Fruit fly (Drosophila melanogaster) whole organism, pupa: ENCODE data around the gene CG1812.
A peak's percentile ranks its signal among the peaks of the same experiment; 100 is the strongest.

Source experiments
- CG10348 ChIP-seq: fragments of 200-800 bp; sonication (Bioruptor generic); IDR thresholded peaks from 2 replicates; pipeline ENCODE4 v1.3.6; 2022; ENCODE audit warnings: missing biosample characterization, missing genetic modification characterization
- CG12605 ChIP-seq: fragments of 200-800 bp; sonication (Bioruptor generic); IDR thresholded peaks from 2 replicates; pipeline ENCODE4 v1.3.6; 2022; ENCODE audit warnings: missing biosample characterization, missing genetic modification characterization
- CG13204 ChIP-seq: fragments of 200-800 bp; sonication (Bioruptor generic); optimal IDR thresholded peaks from 2 replicates; lab custom pipeline; 2018; ENCODE audit warnings: missing biosample characterization, mild to moderate bottlenecking, missing genetic modification characterization, moderate library complexity
- CG14655 ChIP-seq: fragments of 200-800 bp; sonication (Bioruptor generic); optimal IDR thresholded peaks from 3 replicates; lab custom pipeline; 2017; ENCODE audit warnings: mild to moderate bottlenecking, missing biosample characterization, missing genetic modification reagents, missing genetic modification characterization
- CG15710 ChIP-seq: fragments of 200-800 bp; sonication (Bioruptor generic); optimal IDR thresholded peaks from 2 replicates; lab custom pipeline; 2018; ENCODE audit warnings: missing biosample characterization, mild to moderate bottlenecking, missing genetic modification characterization, moderate library complexity
- CG17806 ChIP-seq: fragments of 200-800 bp; sonication (Bioruptor generic); optimal IDR thresholded peaks from 2 replicates; lab custom pipeline; 2018; ENCODE audit warnings: missing biosample characterization, mild to moderate bottlenecking, missing genetic modification characterization, moderate library complexity
- CG32121 ChIP-seq: fragments of 200-800 bp; sonication (Bioruptor generic); IDR thresholded peaks from 2 replicates; pipeline ENCODE4 v1.3.6; 2022; ENCODE audit warnings: missing biosample characterization, missing genetic modification characterization
- CG34367 ChIP-seq: fragments of 200-800 bp; sonication (Bioruptor generic); optimal IDR thresholded peaks from 2 replicates; lab custom pipeline; 2018; ENCODE audit warnings: missing biosample characterization, mild to moderate bottlenecking, missing genetic modification characterization
- CG4496 ChIP-seq: fragments of 200-800 bp; sonication (Bioruptor generic); IDR thresholded peaks from 3 replicates; pipeline ENCODE4 v1.3.6; 2022; ENCODE audit warnings: missing biosample characterization, missing genetic modification characterization
- CG8159 ChIP-seq: fragments of 200-800 bp; sonication (Bioruptor generic); optimal IDR thresholded peaks from 3 replicates; lab custom pipeline; 2018; ENCODE audit warnings: missing biosample characterization, mild to moderate bottlenecking, missing genetic modification characterization, moderate library complexity
- CG8301 ChIP-seq: fragments of 200-800 bp; sonication (Bioruptor generic); optimal IDR thresholded peaks from 2 replicates; lab custom pipeline; 2018; ENCODE audit warnings: missing biosample characterization, mild to moderate bottlenecking, missing genetic modification characterization
- CG9948 ChIP-seq: fragments of 200-800 bp; sonication (Bioruptor generic); optimal IDR thresholded peaks from 2 replicates; lab custom pipeline; 2018; ENCODE audit warnings: missing biosample characterization, mild to moderate bottlenecking, missing genetic modification characterization, moderate library complexity
- D1 ChIP-seq: fragments of 200-800 bp; sonication (Bioruptor generic); optimal IDR thresholded peaks from 2 replicates; lab custom pipeline; 2018; ENCODE audit warnings: missing biosample characterization, mild to moderate bottlenecking, missing genetic modification characterization, moderate library complexity
- EcR ChIP-seq: fragments of 200-800 bp; sonication (Bioruptor generic); optimal IDR thresholded peaks from 3 replicates; lab custom pipeline; 2019; ENCODE audit warnings: missing biosample characterization, missing genetic modification characterization, mild to moderate bottlenecking, moderate library complexity, missing genetic modification reagents
- Ets98B ChIP-seq: fragments of 200-800 bp; sonication (Bioruptor generic); IDR thresholded peaks from 2 replicates; pipeline ENCODE4 v1.3.6; 2022; ENCODE audit warnings: missing biosample characterization, missing genetic modification characterization
- Pif1A ChIP-seq: fragments of 200-800 bp; sonication (Bioruptor generic); optimal IDR thresholded peaks from 3 replicates; lab custom pipeline; 2016; ENCODE audit warnings: missing biosample characterization, missing genetic modification characterization
- Pif1B ChIP-seq: fragments of 200-800 bp; sonication (Bioruptor generic); optimal IDR thresholded peaks from 3 replicates; lab custom pipeline; 2016; ENCODE audit warnings: missing biosample characterization, missing genetic modification characterization
- Snoo ChIP-seq: fragments of 200-800 bp; sonication (Bioruptor generic); optimal IDR thresholded peaks from 3 replicates; lab custom pipeline; 2017; ENCODE audit warnings: missing biosample characterization, mild to moderate bottlenecking, missing genetic modification characterization, inconsistent platforms
- fd96Ca ChIP-seq: fragments of 200-800 bp; sonication (Bioruptor generic); IDR thresholded peaks from 3 replicates; pipeline ENCODE4 v1.3.6; 2022; ENCODE audit warnings: missing biosample characterization, missing genetic modification characterization
- gl ChIP-seq: fragments of 200-800 bp; sonication (Bioruptor generic); optimal IDR thresholded peaks from 2 replicates; lab custom pipeline; 2018; ENCODE audit warnings: missing biosample characterization, mild to moderate bottlenecking, missing genetic modification characterization
- rn ChIP-seq: fragments of 200-800 bp; sonication (Bioruptor generic); IDR thresholded peaks from 2 replicates; pipeline ENCODE4 v1.3.6; 2022; ENCODE audit warnings: missing biosample characterization, missing genetic modification characterization

The CG1812 gene

DNA sequence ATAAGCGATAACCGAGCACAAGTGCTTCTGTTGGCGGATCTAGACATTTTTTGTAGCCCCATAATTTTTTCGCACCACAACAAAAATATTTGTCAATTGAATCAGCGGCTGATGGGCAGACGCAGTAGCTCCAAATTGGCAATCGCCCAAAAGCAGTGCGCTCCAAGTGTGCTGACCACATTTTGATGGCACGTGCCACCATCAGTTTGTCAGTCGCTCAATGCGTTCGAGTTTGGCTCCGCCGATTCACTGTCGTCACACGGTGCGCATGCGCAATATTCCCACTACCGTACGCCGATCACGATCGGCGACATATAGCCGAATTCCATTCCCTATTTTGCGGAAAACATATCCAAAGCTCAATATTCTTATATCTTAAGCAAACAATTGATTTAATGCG lies 32.7 kb upstream of the CG1812 start:
- no peak for TF ChIP-seq gl (tag; lab: Kevin White, UChicago)
- no peak for TF ChIP-seq CG4496
- no peak for TF ChIP-seq CG14655 (GFP tag; lab: Kevin White, UChicago)
- TF ChIP-seq Ets98B (GFP tag; lab: Robert Waterston, UW) = no peak
- TF ChIP-seq Snoo (tag; lab: Kevin White, UChicago) = no peak
- no peak for TF ChIP-seq CG32121

DNA sequence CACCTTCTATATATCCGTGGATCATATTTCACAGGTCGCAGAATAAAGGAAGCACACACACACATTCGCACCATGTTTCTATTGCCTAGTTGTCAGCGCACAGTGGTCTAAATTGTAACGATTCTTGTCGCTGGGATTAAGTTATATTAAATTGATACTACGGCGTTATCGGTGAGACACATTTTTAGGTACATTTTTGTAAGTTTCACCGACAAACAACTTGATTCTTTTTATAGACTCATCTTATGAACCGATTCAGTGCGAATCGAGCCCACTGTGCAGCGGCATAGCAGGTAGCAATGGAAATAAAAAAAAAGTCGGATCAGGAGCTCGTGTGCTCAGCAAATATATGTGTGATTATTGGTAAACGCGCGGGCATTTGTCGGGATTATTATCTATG lies 31.0 kb upstream of the CG1812 start:
- peak; percentile 68 for TF ChIP-seq CG34367
- TF ChIP-seq Ets98B (GFP tag; lab: Robert Waterston, UW) = peak; percentile 73
- TF ChIP-seq CG4496 = peak; percentile 86
- TF ChIP-seq CG32121 = peak; percentile 58; the same call in 1 of the 2 replicates
- TF ChIP-seq Snoo (tag; lab: Kevin White, UChicago) = peak; percentile 72
- TF ChIP-seq EcR = no peak
- TF ChIP-seq CG15710 (tag; lab: Kevin White, UChicago) = peak; percentile 42
- no peak for TF ChIP-seq CG14655 (GFP tag; lab: Kevin White, UChicago)
- no peak for TF ChIP-seq CG8301
- TF ChIP-seq CG17806 = peak; percentile 62
- TF ChIP-seq fd96Ca (GFP tag; lab: Robert Waterston, UW) = peak; percentile 86
- peak; percentile 79 for TF ChIP-seq Pif1A (GFP tag; lab: Kevin White, UChicago)
- TF ChIP-seq CG9948 = peak; percentile 72
- TF ChIP-seq Pif1B (GFP tag; lab: Kevin White, UChicago) = peak; percentile 76
- TF ChIP-seq D1 = no peak
- TF ChIP-seq CG13204 (GFP tag; lab: Kevin White, UChicago) = no peak
- peak; percentile 61 for TF ChIP-seq CG8159
- peak; percentile 32; the same call in 1 of the 2 replicates for TF ChIP-seq CG10348 (GFP tag; lab: Robert Waterston, UW)
- no peak for TF ChIP-seq rn (GFP tag; lab: Robert Waterston, UW)
- no peak for TF ChIP-seq gl (tag; lab: Kevin White, UChicago)
- TF ChIP-seq CG12605 (GFP tag; lab: Robert Waterston, UW) = peak; percentile 51; the same call in 1 of the 2 replicates

DNA sequence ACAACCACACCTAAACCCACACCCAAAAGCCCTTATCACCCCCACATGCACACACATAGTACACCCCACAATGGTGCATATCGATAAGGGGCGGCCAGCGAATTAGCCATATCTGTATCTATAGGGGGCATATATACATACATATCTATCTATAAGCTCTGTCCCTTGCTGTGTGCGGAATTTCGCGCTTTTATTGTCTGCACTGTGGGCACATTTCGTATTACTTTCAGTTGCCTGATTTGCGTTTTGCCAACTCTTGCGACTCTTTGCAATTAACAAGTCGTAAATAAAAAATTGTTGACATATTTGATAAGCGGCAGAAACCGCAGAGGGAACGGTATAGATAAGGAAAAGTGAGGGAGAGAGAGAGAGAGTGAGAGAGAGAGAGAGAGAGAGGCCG lies 29.9 kb upstream of the CG1812 start:
- TF ChIP-seq CG10348 (GFP tag; lab: Robert Waterston, UW) (no peak), CG12605 (GFP tag; lab: Robert Waterston, UW) (no peak), CG32121 (no peak), Pif1A (GFP tag; lab: Kevin White, UChicago) (no peak), fd96Ca (GFP tag; lab: Robert Waterston, UW) (no peak), D1 (no peak), EcR (no peak), CG8159 (no peak), CG8301 (no peak), rn (GFP tag; lab: Robert Waterston, UW) (no peak), CG4496 (no peak), gl (tag; lab: Kevin White, UChicago) (no peak), CG13204 (GFP tag; lab: Kevin White, UChicago) (no peak), Snoo (tag; lab: Kevin White, UChicago) (no peak), CG14655 (GFP tag; lab: Kevin White, UChicago) (no peak), Pif1B (GFP tag; lab: Kevin White, UChicago) (no peak), CG17806 (no peak), CG34367 (no peak), CG15710 (tag; lab: Kevin White, UChicago) (no peak), CG9948 (no peak)

DNA sequence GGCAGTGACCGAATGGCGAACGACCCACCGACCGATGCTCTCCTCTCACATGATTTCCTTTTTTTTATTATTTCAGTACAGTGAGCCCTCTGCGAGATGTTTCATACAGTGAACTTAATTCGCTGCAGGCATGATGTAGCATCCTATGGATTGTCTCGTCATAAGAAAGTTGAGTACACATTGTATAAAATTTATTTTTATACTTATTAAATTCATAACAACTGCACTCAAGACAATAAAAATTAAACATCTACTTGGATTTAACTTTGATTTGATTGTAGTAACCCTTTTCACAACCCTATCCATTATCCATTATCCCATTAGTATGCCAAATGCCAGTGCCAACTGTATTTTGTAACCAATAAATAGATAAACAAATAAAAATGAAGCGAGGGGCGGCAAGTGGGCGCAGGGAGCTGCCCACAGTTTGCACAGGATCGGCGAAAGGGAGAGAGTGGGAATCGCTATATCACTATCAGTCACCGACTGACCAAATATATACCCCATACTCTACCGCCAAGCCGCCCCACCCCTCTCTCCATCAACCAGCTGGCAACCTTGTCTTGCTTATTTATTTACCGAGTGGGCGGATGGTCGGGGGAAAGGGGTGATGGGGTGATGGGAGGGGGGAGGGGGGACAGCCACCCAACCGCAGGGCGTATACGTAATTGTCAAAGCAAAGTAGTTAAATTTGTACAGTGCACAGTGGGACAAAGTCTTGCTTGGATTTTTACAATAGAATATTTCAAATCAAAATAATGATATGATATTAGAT lies 28.4 kb upstream of the CG1812 start:
- TF ChIP-seq CG15710 (tag; lab: Kevin White, UChicago) (peak; percentile 63), Ets98B (GFP tag; lab: Robert Waterston, UW) (no peak), rn (GFP tag; lab: Robert Waterston, UW) (no peak), gl (tag; lab: Kevin White, UChicago) (no peak), CG32121 (peak; percentile 66), Pif1A (GFP tag; lab: Kevin White, UChicago) (peak; percentile 51), fd96Ca (GFP tag; lab: Robert Waterston, UW) (peak; percentile 54; the same call in 2 of the 3 replicates), CG10348 (GFP tag; lab: Robert Waterston, UW) (no peak), EcR (peak; percentile 45), CG12605 (GFP tag; lab: Robert Waterston, UW) (no peak), Pif1B (GFP tag; lab: Kevin White, UChicago) (peak; percentile 54), CG9948 (peak; percentile 58), CG17806 (peak; percentile 63), CG4496 (peak; percentile 46; the same call in 1 of the 3 replicates), Snoo (tag; lab: Kevin White, UChicago) (no peak), CG8301 (peak; percentile 56), CG14655 (GFP tag; lab: Kevin White, UChicago) (peak; percentile 72), CG13204 (GFP tag; lab: Kevin White, UChicago) (no peak), CG34367 (peak; percentile 29), CG8159 (peak; percentile 78), D1 (no peak)

DNA sequence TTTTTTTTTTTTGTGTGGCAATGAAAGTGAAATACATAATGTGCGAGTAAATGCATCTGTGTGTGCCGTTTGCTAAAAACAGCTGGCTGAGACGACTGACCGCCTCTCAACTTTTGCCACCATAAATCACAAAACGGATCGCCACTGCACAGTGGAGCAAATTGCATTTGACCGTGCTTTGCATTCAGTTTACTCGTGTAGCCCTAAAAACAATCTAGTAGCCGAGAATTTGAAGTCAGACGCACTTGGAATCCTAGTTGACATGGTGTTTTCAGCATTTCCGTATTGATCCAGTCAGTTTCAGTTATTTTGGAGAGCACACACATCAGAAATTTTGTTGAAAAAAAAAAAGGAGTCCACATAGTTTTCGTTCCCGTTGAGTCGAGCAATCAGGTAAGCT lies 25.5 kb upstream of the CG1812 start, which contains the start of gene CG15461:
CG15461 (plus strand) TSS at position 301 of the 400 bp plus-strand sequence.
- no peak for TF ChIP-seq CG15710 (tag; lab: Kevin White, UChicago)
- no peak for TF ChIP-seq Pif1A (GFP tag; lab: Kevin White, UChicago)
- TF ChIP-seq fd96Ca (GFP tag; lab: Robert Waterston, UW) = no peak
- no peak for TF ChIP-seq CG8301
- TF ChIP-seq CG34367 = no peak
- TF ChIP-seq CG32121 = no peak
- TF ChIP-seq CG13204 (GFP tag; lab: Kevin White, UChicago) = no peak
- no peak for TF ChIP-seq D1
